Worm (Caenorhabditis elegans): ENCODE results near the gene flp-11.

ce11 chrX:4632088-4632487 lies 45.8 kb downstream of the flp-11 start, which contains the start of gene slcr-46.1:
- TF ChIP-seq lin-11 (tag; optimal IDR thresholded peaks at IDR 0.05), result no peak
- no peak for TF ChIP-seq nhr-77 (tag; optimal IDR thresholded peaks at IDR 0.05)
- TF ChIP-seq nhr-237 (tag; optimal IDR thresholded peaks at IDR 0.05), result no peak
- TF ChIP-seq unc-62 (GFP tag; optimal IDR thresholded peaks at IDR 0.05), result no peak
- TF ChIP-seq nhr-11 (tag; optimal IDR thresholded peaks at IDR 0.05), result no peak
- TF ChIP-seq Y55F3AM.14 (GFP tag; optimal IDR thresholded peaks at IDR 0.05), result no peak
- TF ChIP-seq nhr-25 (tag; optimal IDR thresholded peaks at IDR 0.05), result no peak
- TF ChIP-seq ceh-16 (tag; optimal IDR thresholded peaks at IDR 0.05), result no peak
- no peak for TF ChIP-seq skn-1 (tag; optimal IDR thresholded peaks at IDR 0.05)
- TF ChIP-seq fos-1 (tag; optimal IDR thresholded peaks at IDR 0.05), result peak; percentile 68
- TF ChIP-seq elt-3 (tag; optimal IDR thresholded peaks at IDR 0.05), result no peak
- TF ChIP-seq sma-9 (GFP tag; optimal IDR thresholded peaks at IDR 0.05), result no peak
- TF ChIP-seq sma-9 (tag; optimal IDR thresholded peaks at IDR 0.05), result no peak
- TF ChIP-seq blmp-1 (tag; optimal IDR thresholded peaks at IDR 0.05; ENCODE audit: insufficient read depth), result no peak

All from whole organism, L2 larva.